Fruit fly (Drosophila melanogaster): ENCODE results near the gene CG3337.

- TF ChIP-seq topi (GFP tag; optimal IDR thresholded peaks at IDR 0.05) (no peak), ss (GFP tag; optimal IDR thresholded peaks at IDR 0.05) (no peak), fkh (GFP tag; optimal IDR thresholded peaks at IDR 0.05) (no peak), Ets96B (tag; optimal IDR thresholded peaks at IDR 0.05) (no peak), CG6854 (GFP tag; optimal IDR thresholded peaks at IDR 0.05) (no peak), CG32006 (GFP tag; optimal IDR thresholded peaks at IDR 0.05) (no peak), Lpt (GFP tag; optimal IDR thresholded peaks at IDR 0.05) (no peak), CG15336 (GFP tag; IDR thresholded peaks at IDR 0.05) (no peak), CG16779 (tag; optimal IDR thresholded peaks at IDR 0.05) (no peak), CG4318 (GFP tag; optimal IDR thresholded peaks at IDR 0.05) (no peak), CG10631 (GFP tag; optimal IDR thresholded peaks at IDR 0.05) (no peak), OdsH (GFP tag; optimal IDR thresholded peaks at IDR 0.05) (no peak), eg (GFP tag; IDR thresholded peaks at IDR 0.05) (no peak), Ets21C (GFP tag; optimal IDR thresholded peaks at IDR 0.05) (no peak)
These were observed 21.8 kb downstream of the CG3337 start for dm6 chr3R:21201627-21202026.
